Worm (Caenorhabditis elegans) whole organism, late embryonic: Measurements from ENCODE around the gene acr-14.

Experiments used
- T23F11.4 ChIP-seq: fragments of 200-800 bp; sonication (Bioruptor generic); optimal IDR thresholded peaks from 2 replicates; lab custom pipeline; 2018; ENCODE audit warnings: mild to moderate bottlenecking, missing genetic modification characterization, missing compliant biosample characterization
- ama-1 ChIP-seq: fragments of 150-350 bp; optimal IDR thresholded peaks from 2 replicates; lab custom pipeline; 2014
- ceh-30 ChIP-seq: fragments of 150-350 bp; optimal IDR thresholded peaks from 2 replicates; lab custom pipeline; 2014; ENCODE audit warnings: missing biosample characterization, missing genetic modification characterization
- fkh-10 ChIP-seq: fragments of 150-350 bp; optimal IDR thresholded peaks from 2 replicates; lab custom pipeline; 2014; ENCODE audit warnings: missing biosample characterization, missing genetic modification reagents, missing genetic modification characterization
- hlh-30 ChIP-seq: sonication (generic microtip); optimal IDR thresholded peaks from 2 replicates; lab custom pipeline; 2017; ENCODE audit warnings: antibody characterized with exemption, missing genetic modification characterization, missing compliant biosample characterization; ENCODE audit not compliant: insufficient read depth
- lim-6 ChIP-seq: sonication (generic microtip); optimal IDR thresholded peaks from 2 replicates; lab custom pipeline; 2016; ENCODE audit warnings: missing genetic modification characterization, missing compliant biosample characterization
- lin-11 ChIP-seq: fragments of 200-800 bp; sonication (Bioruptor generic); optimal IDR thresholded peaks from 2 replicates; lab custom pipeline; 2018; ENCODE audit warnings: mild to moderate bottlenecking, missing genetic modification characterization, missing compliant biosample characterization
- nhr-11 ChIP-seq: fragments of 150-350 bp; optimal IDR thresholded peaks from 2 replicates; lab custom pipeline; 2014; ENCODE audit warnings: missing biosample characterization, missing genetic modification characterization
- ref-2 ChIP-seq: sonication (generic microtip); optimal IDR thresholded peaks from 2 replicates; lab custom pipeline; 2016; ENCODE audit warnings: missing genetic modification characterization, missing compliant biosample characterization
- rnt-1 ChIP-seq: sonication (generic microtip); optimal IDR thresholded peaks from 2 replicates; lab custom pipeline; 2016; ENCODE audit warnings: missing genetic modification characterization, missing compliant biosample characterization
- tbx-2 ChIP-seq: sonication (generic microtip); optimal IDR thresholded peaks from 2 replicates; lab custom pipeline; 2016; ENCODE audit warnings: missing genetic modification characterization, missing compliant biosample characterization
- unc-55 ChIP-seq: sonication (generic microtip); optimal IDR thresholded peaks from 2 replicates; lab custom pipeline; 2017; ENCODE audit warnings: missing biosample characterization, missing genetic modification reagents, missing genetic modification characterization

DNA sequence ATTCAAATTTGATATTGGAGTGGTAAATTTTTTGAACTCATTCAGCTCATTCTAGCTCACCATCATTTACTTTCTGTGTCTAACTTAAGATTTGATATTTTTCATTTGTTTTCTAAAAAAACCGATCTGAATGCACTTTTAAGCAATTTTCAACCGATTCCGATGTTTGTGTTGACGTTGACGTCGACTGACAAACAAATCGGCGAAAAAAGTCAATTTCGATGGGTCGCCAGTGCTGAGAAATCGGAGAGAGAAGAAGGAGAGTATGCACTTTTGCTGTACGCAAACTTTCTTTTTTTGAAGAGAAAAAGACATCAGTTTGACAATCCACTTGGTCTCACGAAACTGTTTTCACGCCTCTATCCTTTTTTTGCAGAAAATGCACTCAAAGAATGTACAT, 51.6 kb downstream of the acr-14 start:
- TF ChIP-seq ceh-30 (tag; lab: Kevin White, UChicago) (no peak), fkh-10 (GFP tag; lab: Kevin White, UChicago) (no peak), rnt-1 (tag; lab: Kevin White, UChicago) (no peak), unc-55 (GFP tag; lab: Kevin White, UChicago) (no peak), ama-1 (lab: Kevin White, UChicago) (no peak), nhr-11 (no peak), hlh-30 (tag; lab: Kevin White, UChicago) (no peak), T23F11.4 (GFP tag; lab: Kevin White, UChicago) (no peak), tbx-2 (tag; lab: Kevin White, UChicago) (no peak), lim-6 (tag; lab: Kevin White, UChicago) (no peak), ref-2 (tag; lab: Kevin White, UChicago) (no peak), lin-11 (no peak)
